Worm (Caenorhabditis elegans) whole organism, L4 larva: ENCODE results near the gene str-131.

Source experiments
- ZK546.5 ChIP-seq, 2 experiments: sonication (generic microtip); optimal IDR thresholded peaks; 2 replicates each; lab custom pipeline; 2017; ENCODE audit warnings: missing biosample characterization in 2 of 2, missing genetic modification characterization in 2 of 2
- snpc-1.2 ChIP-seq: fragments of 200-800 bp; sonication (Bioruptor generic); IDR thresholded peaks from 2 replicates; pipeline ENCODE4 v1.3.6; 2022; ENCODE audit warnings: missing genetic modification reagents, missing genetic modification characterization, missing compliant biosample characterization
- unc-39 ChIP-seq: sonication (generic microtip); optimal IDR thresholded peaks from 2 replicates; lab custom pipeline; 2017; ENCODE audit warnings: missing biosample characterization, missing genetic modification characterization

ce11 chrV:8108670-8109069 lies 27.2 kb upstream of the str-131 start, which contains the start of gene myo-5:
- TF ChIP-seq snpc-1.2 (GFP tag; lab: Robert Waterston, UW) (no peak), unc-39 (tag; lab: Kevin White, UChicago) (no peak), ZK546.5 (tag; optimal IDR thresholded peaks at IDR 0.05; lab: Kevin White, UChicago) (no peak)
